Worm (Caenorhabditis elegans): ENCODE results near the gene pax-3.

- TF ChIP-seq unc-62 (GFP tag; optimal IDR thresholded peaks at IDR 0.05 in 1 of 2) (no peak), unc-62 (tag; optimal IDR thresholded peaks at IDR 0.05) (no peak), egl-27 (tag; optimal IDR thresholded peaks at IDR 0.05) (no peak), daf-19 (GFP tag; conservative IDR thresholded peaks at IDR 0.05) (no peak), ceh-32 (tag; optimal IDR thresholded peaks at IDR 0.05; ENCODE audit: poor library complexity) (no peak), ces-1 (GFP tag; optimal IDR thresholded peaks at IDR 0.05) (no peak), ama-1 (optimal IDR thresholded peaks at IDR 0.05) (no peak), nhr-111 (GFP tag; optimal IDR thresholded peaks at IDR 0.05) (no peak), sdz-12 (GFP tag; optimal IDR thresholded peaks at IDR 0.05) (no peak), fos-1 (tag; optimal IDR thresholded peaks at IDR 0.05) (no peak), egl-43 (GFP tag; IDR thresholded peaks at IDR 0.05) (no peak), hlh-30 (tag; optimal IDR thresholded peaks at IDR 0.05; ENCODE audit: insufficient read depth) (no peak)
These were observed 47.3 kb upstream of the pax-3 start for ce11 chrII:10099072-10099471.

All from whole organism, L4 larva.